Worm (Caenorhabditis elegans) whole organism, L4/young adult: Measurements from ENCODE around the gene F35C5.3.

Experiments
- W03F9.2 ChIP-seq: fragments of 150-350 bp; optimal IDR thresholded peaks from 2 replicates; lab custom pipeline; 2014; ENCODE audit warnings: missing biosample characterization, missing genetic modification characterization
- dao-5 ChIP-seq: sonication (generic microtip); optimal IDR thresholded peaks from 2 replicates; lab custom pipeline; 2016; ENCODE audit warnings: missing genotype, missing genetic modification characterization, moderate library complexity, missing compliant biosample characterization
- him-1 ChIP-seq: sonication (generic microtip); optimal IDR thresholded peaks from 2 replicates; lab custom pipeline; 2016; ENCODE audit warnings: missing genotype, missing genetic modification reagents, missing genetic modification characterization, missing compliant biosample characterization

DNA sequence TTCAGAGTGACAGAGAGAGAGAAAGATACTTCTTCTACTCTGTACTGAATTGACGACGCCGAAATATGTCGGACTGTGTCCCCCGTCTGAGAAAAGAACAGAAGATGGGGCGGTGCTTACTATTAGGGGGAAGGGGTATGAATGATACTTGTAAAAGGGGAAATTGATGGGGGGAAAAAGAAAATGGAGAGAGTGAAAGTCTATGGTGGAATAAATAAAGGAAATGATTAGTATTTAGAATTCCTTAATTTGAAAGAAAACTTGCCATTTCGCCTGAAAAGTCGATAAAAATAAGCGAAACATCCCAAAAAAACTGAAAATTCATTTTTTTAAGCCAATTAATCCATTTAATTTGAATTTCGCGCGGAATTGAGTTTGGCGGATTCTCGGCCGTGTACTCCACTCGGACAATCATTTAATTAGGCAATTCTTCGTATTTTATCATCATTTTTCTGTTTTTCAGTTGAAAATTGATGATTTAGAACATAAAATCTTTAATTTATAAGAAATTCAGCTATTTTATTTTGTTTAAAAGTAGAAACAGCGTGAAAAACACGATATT lies 26.0 kb downstream of the F35C5.3 start, which contains the start of gene F35C5.12:
- TF ChIP-seq him-1 (tag; lab: Kevin White, UChicago) = no peak
- TF ChIP-seq W03F9.2 = no peak
- no peak for TF ChIP-seq dao-5
